Fruit fly (Drosophila melanogaster) whole organism, wandering third instar larva: ENCODE measurements around the gene hth.

ENCODE experiments used
- Abd-B ChIP-seq: fragments of >200 bp; optimal IDR thresholded peaks from 2 replicates; lab custom pipeline; 2017; ENCODE audit warnings: missing biosample characterization, missing genetic modification characterization
- CG32264 ChIP-seq: fragments of 200-800 bp; sonication (Bioruptor generic); optimal IDR thresholded peaks from 2 replicates; lab custom pipeline; 2016; ENCODE audit warnings: missing biosample characterization, missing genetic modification characterization
- CG9705 ChIP-seq: fragments of 200-800 bp; sonication (Bioruptor generic); optimal IDR thresholded peaks from 2 replicates; lab custom pipeline; 2018; ENCODE audit warnings: missing biosample characterization, mild to moderate bottlenecking, missing genetic modification characterization
- CrebA ChIP-seq: fragments of 200-800 bp; sonication (Bioruptor generic); optimal IDR thresholded peaks from 2 replicates; lab custom pipeline; 2016; ENCODE audit warnings: missing biosample characterization, mild to moderate bottlenecking, missing genetic modification characterization, borderline replicate concordance
- Dfd ChIP-seq: fragments of >200 bp; optimal IDR thresholded peaks from 2 replicates; lab custom pipeline; 2017; ENCODE audit warnings: missing biosample characterization, missing genetic modification characterization
- Dif ChIP-seq: fragments of 200-275, 200-300 bp; sonication (Bioruptor generic); optimal IDR thresholded peaks from 2 replicates; lab custom pipeline; 2018; ENCODE audit warnings: missing biosample characterization, missing genetic modification characterization; ENCODE audit not compliant: partially characterized antibody
- GATAd ChIP-seq: sonication (Bioruptor generic); optimal IDR thresholded peaks from 2 replicates; lab custom pipeline; 2016; ENCODE audit warnings: missing biosample characterization, missing genetic modification characterization
- HLH106 ChIP-seq: fragments of 200-800 bp; optimal IDR thresholded peaks from 3 replicates; lab custom pipeline; 2019; ENCODE audit warnings: missing biosample characterization, mild to moderate bottlenecking, missing genetic modification characterization, moderate library complexity
- Hnf4 ChIP-seq: fragments of 200-800 bp; sonication (Bioruptor generic); optimal IDR thresholded peaks from 2 replicates; lab custom pipeline; 2016; ENCODE audit warnings: missing biosample characterization, mild to moderate bottlenecking, missing genetic modification characterization
- Hr78 ChIP-seq: fragments of >200 bp; optimal IDR thresholded peaks from 2 replicates; lab custom pipeline; 2017; ENCODE audit warnings: missing biosample characterization, missing genetic modification characterization
- Hr83 ChIP-seq: fragments of 200-300 bp; sonication (Bioruptor generic); optimal IDR thresholded peaks from 2 replicates; lab custom pipeline; 2016; ENCODE audit warnings: missing biosample characterization, mild to moderate bottlenecking, missing genetic modification characterization, moderate library complexity; ENCODE audit not compliant: poor library complexity, severe bottlenecking
- Jra ChIP-seq: sonication (Bioruptor generic); optimal IDR thresholded peaks from 2 replicates; lab custom pipeline; 2016; ENCODE audit warnings: missing biosample characterization, missing genetic modification characterization
- Mio ChIP-seq: sonication (Bioruptor generic); optimal IDR thresholded peaks from 2 replicates; lab custom pipeline; 2016; ENCODE audit warnings: missing biosample characterization, missing genetic modification characterization
- Myc ChIP-seq: fragments of >200 bp; optimal IDR thresholded peaks from 2 replicates; lab custom pipeline; 2017
- N ChIP-seq: fragments of >200 bp; optimal IDR thresholded peaks from 2 replicates; lab custom pipeline; 2018; ENCODE audit warnings: missing biosample characterization, missing external identifiers, missing genetic modification characterization
- OdsH ChIP-seq: fragments of 200-800 bp; sonication (Bioruptor generic); optimal IDR thresholded peaks from 2 replicates; lab custom pipeline; 2016; ENCODE audit warnings: missing biosample characterization, mild to moderate bottlenecking, missing genetic modification characterization
- Rel ChIP-seq, 2 experiments: fragments of 200-800 bp; sonication (Bioruptor generic) in 1 of 2; optimal IDR thresholded peaks; 2 replicates in 1 of 2; 3 replicates in 1 of 2; lab custom pipeline; 2016 to 2019; ENCODE audit warnings: mild to moderate bottlenecking in 2 of 2, missing biosample characterization in 2 of 2, missing genetic modification characterization in 2 of 2, moderate library complexity in 1 of 2
- Sp1 ChIP-seq: fragments of 200-800 bp; sonication (Bioruptor generic); optimal IDR thresholded peaks from 3 replicates; lab custom pipeline; 2019; ENCODE audit warnings: missing biosample characterization, mild to moderate bottlenecking, missing genetic modification characterization, moderate library complexity
- Vsx2 ChIP-seq: fragments of 200-300, 225-300 bp; sonication (Bioruptor generic); optimal IDR thresholded peaks from 2 replicates; lab custom pipeline; 2018; ENCODE audit warnings: missing biosample characterization, missing genetic modification characterization; ENCODE audit not compliant: partially characterized antibody
- br ChIP-seq: fragments of 200-800 bp; sonication (Bioruptor generic); optimal IDR thresholded peaks from 2 replicates; lab custom pipeline; 2016; ENCODE audit warnings: missing biosample characterization, missing genetic modification characterization
- brk ChIP-seq: fragments of 200-800 bp; sonication (Bioruptor generic); optimal IDR thresholded peaks from 2 replicates; lab custom pipeline; 2016; ENCODE audit warnings: missing biosample characterization, mild to moderate bottlenecking, missing genetic modification characterization
- dl ChIP-seq, 2 experiments: fragments of 175-275, 200-275 bp in 1 of 2; fragments of 200-275 bp in 1 of 2; sonication (Bioruptor generic); optimal IDR thresholded peaks; lab custom pipeline; 2018; ENCODE audit warnings: mild to moderate bottlenecking in 2 of 2, missing biosample characterization in 2 of 2, missing genetic modification characterization in 2 of 2, moderate library complexity in 2 of 2; ENCODE audit not compliant: partially characterized antibody in 2 of 2, insufficient read depth in 1 of 2
- dmrt93B ChIP-seq: fragments of 200-800 bp; sonication (Bioruptor generic); optimal IDR thresholded peaks from 2 replicates; lab custom pipeline; 2018; ENCODE audit warnings: missing biosample characterization, mild to moderate bottlenecking, missing genetic modification characterization
- dsf ChIP-seq: sonication (Bioruptor generic); optimal IDR thresholded peaks from 2 replicates; lab custom pipeline; 2016; ENCODE audit warnings: missing biosample characterization, missing genetic modification characterization, borderline replicate concordance
- ey ChIP-seq: fragments of 200-800 bp; sonication (Bioruptor generic); optimal IDR thresholded peaks from 2 replicates; lab custom pipeline; 2016; ENCODE audit warnings: missing biosample characterization, missing genetic modification characterization
- foxo ChIP-seq, 2 experiments: fragments of 200-800 bp; sonication (Bioruptor generic); optimal IDR thresholded peaks; 2 replicates in 1 of 2; 3 replicates in 1 of 2; lab custom pipeline; 2016 to 2017; ENCODE audit warnings: missing biosample characterization in 2 of 2, missing genetic modification characterization in 2 of 2
- fru ChIP-seq: fragments of 200-800 bp; sonication (Bioruptor generic); optimal IDR thresholded peaks from 3 replicates; lab custom pipeline; 2016; ENCODE audit warnings: missing biosample characterization, mild to moderate bottlenecking, missing genetic modification characterization
- h ChIP-seq: fragments of 200-800 bp; sonication (Bioruptor generic); optimal IDR thresholded peaks from 3 replicates; lab custom pipeline; 2016; ENCODE audit warnings: missing biosample characterization, mild to moderate bottlenecking, missing genetic modification characterization
- jim ChIP-seq: fragments of 175-275, 200-325 bp; sonication (Bioruptor generic); optimal IDR thresholded peaks from 2 replicates; lab custom pipeline; 2016; ENCODE audit warnings: missing biosample characterization, mild to moderate bottlenecking, missing genetic modification characterization
- lola ChIP-seq: fragments of >200 bp; optimal IDR thresholded peaks from 2 replicates; lab custom pipeline; 2017; ENCODE audit warnings: missing biosample characterization, missing genetic modification characterization
- pan ChIP-seq: fragments of >200 bp; optimal IDR thresholded peaks from 2 replicates; lab custom pipeline; 2017
- psq ChIP-seq: fragments of 200-800 bp; sonication (Bioruptor generic); optimal IDR thresholded peaks from 3 replicates; lab custom pipeline; 2017; ENCODE audit warnings: missing biosample characterization, mild to moderate bottlenecking, missing genetic modification characterization, moderate library complexity
- rgr ChIP-seq: fragments of 200-800 bp; sonication (Bioruptor generic); optimal IDR thresholded peaks from 3 replicates; lab custom pipeline; 2016; ENCODE audit warnings: missing biosample characterization, mild to moderate bottlenecking, missing genetic modification characterization
- sage ChIP-seq: fragments of 200-800 bp; sonication (Bioruptor generic); optimal IDR thresholded peaks from 2 replicates; lab custom pipeline; 2016; ENCODE audit warnings: missing biosample characterization, mild to moderate bottlenecking, missing genetic modification characterization
- sv ChIP-seq: fragments of 200-800 bp; sonication (Bioruptor generic); optimal IDR thresholded peaks from 3 replicates; lab custom pipeline; 2016; ENCODE audit warnings: missing biosample characterization, missing genetic modification characterization
- tai ChIP-seq: sonication (Bioruptor generic); optimal IDR thresholded peaks from 2 replicates; lab custom pipeline; 2016; ENCODE audit warnings: missing biosample characterization, missing genetic modification characterization
- usp ChIP-seq: fragments of >200 bp; optimal IDR thresholded peaks from 2 replicates; lab custom pipeline; 2017; ENCODE audit warnings: missing biosample characterization, missing genetic modification characterization
- woc ChIP-seq: sonication (Bioruptor generic); optimal IDR thresholded peaks from 2 replicates; lab custom pipeline; 2016; ENCODE audit warnings: missing biosample characterization, mild to moderate bottlenecking, missing genetic modification characterization

Gene hth

DNA sequence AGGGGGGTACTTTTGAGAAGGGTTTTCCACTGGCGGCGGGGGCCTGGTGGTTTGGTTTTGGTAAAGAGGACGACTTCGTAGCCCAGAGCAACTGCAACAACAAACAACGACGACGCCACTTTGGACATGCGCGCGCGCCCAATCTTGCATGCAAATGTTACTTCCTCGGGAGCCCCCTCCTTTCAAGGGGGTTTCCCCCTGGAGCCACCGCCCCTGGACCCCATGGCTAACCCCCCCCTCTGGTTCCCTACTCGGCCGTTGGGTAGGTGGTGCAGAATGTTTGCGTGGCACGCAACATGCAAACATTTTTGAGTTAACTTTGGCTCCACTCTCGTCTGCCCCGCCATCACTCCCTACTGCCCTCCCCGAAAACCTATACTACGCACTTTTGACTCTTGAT, 159.9 kb downstream of the hth start:
- TF ChIP-seq tai (GFP tag; lab: Kevin White, UChicago) (no peak), Dfd (GFP tag; lab: Kevin White, UChicago) (peak; percentile 70), Rel (GFP tag; optimal IDR thresholded peaks at IDR 0.05; lab: Kevin White, UChicago) (no peak), Rel (tag; optimal IDR thresholded peaks at IDR 0.05; lab: Kevin White, UChicago) (peak; percentile 76)

DNA sequence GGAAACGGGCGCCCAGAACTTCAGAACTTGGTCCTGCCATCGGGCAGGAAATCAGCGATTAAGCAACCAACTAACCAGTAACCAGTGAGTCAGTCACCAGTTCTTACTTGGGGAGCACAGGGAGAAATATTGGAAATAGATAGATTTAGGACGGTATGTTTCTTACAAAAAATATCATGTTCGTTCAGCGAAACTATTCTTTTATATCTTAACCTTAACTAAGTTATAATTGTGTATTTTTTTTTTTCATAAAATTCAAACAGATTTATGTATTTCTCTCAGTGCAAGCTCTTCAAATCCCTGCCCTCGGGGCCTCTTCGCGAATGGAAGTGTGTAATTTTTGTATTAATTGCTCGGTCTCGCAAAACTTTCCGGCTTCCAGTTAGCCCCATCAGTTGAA, 163.4 kb downstream of the hth start:
- TF ChIP-seq Hnf4 (GFP tag; lab: Kevin White, UChicago) (peak; percentile 73), ey (GFP tag; lab: Kevin White, UChicago) (peak; percentile 54), dl (GFP tag; optimal IDR thresholded peaks at IDR 0.05; lab: Kevin White, UChicago; ENCODE audit: insufficient read depth in 1 of 2, partially characterized antibody in 2 of 2) (no peak), tai (GFP tag; lab: Kevin White, UChicago) (no peak), OdsH (GFP tag; lab: Kevin White, UChicago) (peak; percentile 64), CG32264 (peak; percentile 7), brk (peak; percentile 38), CrebA (no peak), GATAd (GFP tag; lab: Kevin White, UChicago) (no peak), sv (GFP tag; lab: Kevin White, UChicago) (no peak), Vsx2 (GFP tag; lab: Kevin White, UChicago) (no peak), Mio (GFP tag; lab: Kevin White, UChicago) (no peak), h (GFP tag; lab: Kevin White, UChicago) (peak; percentile 78), Rel (GFP tag; optimal IDR thresholded peaks at IDR 0.05; lab: Kevin White, UChicago) (no peak), Rel (tag; optimal IDR thresholded peaks at IDR 0.05; lab: Kevin White, UChicago) (no peak), CG9705 (GFP tag; lab: Kevin White, UChicago) (no peak), N (GFP tag; lab: Kevin White, UChicago) (no peak), sage (GFP tag; lab: Kevin White, UChicago) (no peak), Dif (GFP tag; lab: Kevin White, UChicago) (no peak), rgr (peak; percentile 43), Sp1 (GFP tag; lab: Kevin White, UChicago) (peak; percentile 63), psq (peak; percentile 44), br (peak; percentile 58), Dfd (GFP tag; lab: Kevin White, UChicago) (no peak), woc (GFP tag; lab: Kevin White, UChicago) (peak; percentile 43), Hr78 (GFP tag; lab: Kevin White, UChicago) (no peak), lola (GFP tag; lab: Kevin White, UChicago) (no peak), dmrt93B (GFP tag; lab: Kevin White, UChicago) (peak; percentile 22), pan (lab: Kevin White, UChicago) (no peak), Jra (GFP tag; lab: Kevin White, UChicago) (peak; percentile 11), Abd-B (GFP tag; lab: Kevin White, UChicago) (no peak), dsf (GFP tag; lab: Kevin White, UChicago) (no peak), usp (GFP tag; lab: Kevin White, UChicago) (no peak), Myc (no peak), fru (GFP tag; lab: Kevin White, UChicago) (peak; percentile 72), foxo (GFP tag; optimal IDR thresholded peaks at IDR 0.05; lab: Kevin White, UChicago) (peak in 1 of 2 experiments; percentile 66), Hr83 (no peak), jim (GFP tag; lab: Kevin White, UChicago) (no peak), HLH106 (tag; lab: Kevin White, UChicago) (peak; percentile 35)

DNA sequence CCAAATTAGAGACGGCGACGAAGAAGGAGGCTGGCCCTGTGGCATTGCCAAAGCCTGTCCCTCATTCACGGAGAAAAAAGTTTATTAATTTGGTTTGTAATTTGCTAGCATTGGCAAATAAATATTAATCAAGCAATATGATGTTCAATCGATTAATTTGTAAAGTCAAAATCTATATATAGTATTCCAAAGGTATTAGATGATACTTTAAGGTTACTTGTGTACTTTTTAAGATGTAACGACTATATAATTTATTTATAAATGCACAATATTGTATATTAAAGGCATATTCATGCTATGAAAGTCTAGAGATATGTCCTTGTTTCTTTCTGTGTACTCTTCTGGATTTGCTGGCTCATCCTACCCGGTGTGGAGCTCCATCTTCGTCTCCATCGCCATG, 167.6 kb downstream of the hth start:
- TF ChIP-seq Sp1 (GFP tag; lab: Kevin White, UChicago): no peak
- TF ChIP-seq Myc: no peak
- TF ChIP-seq woc (GFP tag; lab: Kevin White, UChicago): no peak
- TF ChIP-seq jim (GFP tag; lab: Kevin White, UChicago): no peak
- no peak for TF ChIP-seq fru (GFP tag; lab: Kevin White, UChicago)
- TF ChIP-seq rgr: no peak
- no peak for TF ChIP-seq GATAd (GFP tag; lab: Kevin White, UChicago)
- no peak for TF ChIP-seq Jra (GFP tag; lab: Kevin White, UChicago)
- no peak for TF ChIP-seq Rel (GFP tag; optimal IDR thresholded peaks at IDR 0.05; lab: Kevin White, UChicago)
- no peak for TF ChIP-seq Rel (tag; optimal IDR thresholded peaks at IDR 0.05; lab: Kevin White, UChicago)
- TF ChIP-seq Dfd (GFP tag; lab: Kevin White, UChicago): no peak
- no peak for TF ChIP-seq Hr78 (GFP tag; lab: Kevin White, UChicago)
- TF ChIP-seq ey (GFP tag; lab: Kevin White, UChicago): no peak
- TF ChIP-seq h (GFP tag; lab: Kevin White, UChicago): no peak
- no peak for TF ChIP-seq tai (GFP tag; lab: Kevin White, UChicago)
- no peak for TF ChIP-seq foxo (GFP tag; optimal IDR thresholded peaks at IDR 0.05; lab: Kevin White, UChicago)
- no peak for TF ChIP-seq br
- TF ChIP-seq usp (GFP tag; lab: Kevin White, UChicago): no peak
- TF ChIP-seq HLH106 (tag; lab: Kevin White, UChicago): no peak
